Worm (Caenorhabditis elegans) whole organism, L3 larva: Measurements from ENCODE around the gene T07C4.3.

Experiments used
- nhr-25 ChIP-seq: sonication (generic microtip); optimal IDR thresholded peaks from 2 replicates; lab custom pipeline; 2017; ENCODE audit warnings: missing biosample characterization, missing genetic modification characterization
- nhr-76 ChIP-seq: fragments of 150-350 bp; sonication (generic microtip); optimal IDR thresholded peaks from 5 replicates; lab custom pipeline; 2014; ENCODE audit warnings: missing biosample characterization, missing genetic modification characterization
- nhr-77 ChIP-seq: fragments of 150-350 bp; optimal IDR thresholded peaks from 2 replicates; lab custom pipeline; 2014; ENCODE audit warnings: missing biosample characterization, missing genetic modification characterization
- sea-2 ChIP-seq: fragments of 150-350 bp; sonication (generic microtip); optimal IDR thresholded peaks from 4 replicates; lab custom pipeline; 2014; ENCODE audit warnings: missing biosample characterization, missing genetic modification reagents, missing genetic modification characterization
- tbx-2 ChIP-seq: sonication (generic microtip); optimal IDR thresholded peaks from 2 replicates; lab custom pipeline; 2016; ENCODE audit warnings: mild to moderate bottlenecking, missing genetic modification characterization, missing compliant biosample characterization
- ztf-11 ChIP-seq: fragments of 150-350 bp; optimal IDR thresholded peaks from 2 replicates; lab custom pipeline; 2014; ENCODE audit warnings: missing biosample characterization, missing genetic modification characterization
- ztf-4 ChIP-seq: fragments of 150-350 bp; optimal IDR thresholded peaks from 2 replicates; lab custom pipeline; 2014; ENCODE audit warnings: missing biosample characterization, missing genetic modification characterization

ce11 chrIII:10339949-10340348 is 12.0 kb upstream of the T07C4.3 start:
- TF ChIP-seq nhr-77 (tag; lab: Kevin White, UChicago) (no peak), tbx-2 (no peak), nhr-25 (tag; lab: Kevin White, UChicago) (no peak), ztf-11 (no peak), nhr-76 (tag; lab: Kevin White, UChicago) (no peak), ztf-4 (tag; lab: Kevin White, UChicago) (no peak), sea-2 (no peak)
